Fruit fly (Drosophila melanogaster): ENCODE data around the gene CG43049.

CG43049 gene

DNA sequence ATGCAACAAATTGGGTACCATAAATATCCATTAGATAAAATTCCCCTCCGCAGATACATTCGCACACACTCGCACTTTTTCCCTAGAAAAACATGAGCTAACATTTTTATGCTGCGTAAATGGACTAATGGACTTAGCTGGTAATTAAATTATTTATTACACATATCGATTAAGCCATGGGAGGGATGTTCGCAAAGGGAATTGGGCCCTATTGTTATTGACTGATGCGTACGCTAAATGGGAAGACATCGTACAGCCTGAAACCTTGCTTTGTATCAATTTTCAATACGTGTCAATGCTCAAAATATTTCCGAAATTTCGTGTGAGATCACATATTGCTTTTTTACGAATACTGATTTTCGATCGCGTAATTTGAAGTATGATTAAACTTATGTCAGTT is at the start of gene CG43049:
Gene CG43049 (plus strand): TSS at position 301 of the 400 bp plus-strand sequence.
- TF ChIP-seq ttk (optimal IDR thresholded peaks at IDR 0.05) (no peak), insv (optimal IDR thresholded peaks at IDR 0.05) (no peak), Myc (optimal IDR thresholded peaks at IDR 0.05) (no peak), Sin3A (optimal IDR thresholded peaks at IDR 0.05) (no peak), h (optimal IDR thresholded peaks at IDR 0.05) (no peak), psq (optimal IDR thresholded peaks at IDR 0.05) (no peak)

DNA sequence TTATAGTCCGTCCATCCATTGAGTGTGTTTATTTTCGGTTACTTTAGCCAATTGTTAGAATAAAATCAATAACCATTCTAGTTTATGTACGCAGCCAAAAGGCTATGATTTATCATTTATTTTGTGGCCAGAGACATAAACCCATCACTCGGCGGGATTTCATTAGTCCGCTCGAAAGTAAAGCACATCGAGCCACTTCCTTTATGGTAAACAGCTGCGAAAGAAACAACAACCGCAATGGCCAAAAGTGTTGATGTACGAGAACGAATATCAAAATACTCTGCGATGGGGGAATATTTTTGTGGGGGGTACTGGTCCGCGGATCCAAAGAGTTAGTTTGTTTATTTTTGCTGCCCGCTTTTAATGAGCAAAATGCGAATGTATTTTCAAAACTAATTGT is 43.3 kb upstream of the CG43049 start:
- no peak for TF ChIP-seq Myc (optimal IDR thresholded peaks at IDR 0.05)
- no peak for TF ChIP-seq insv (optimal IDR thresholded peaks at IDR 0.05)
- no peak for TF ChIP-seq Sin3A (optimal IDR thresholded peaks at IDR 0.05)
- no peak for TF ChIP-seq h (optimal IDR thresholded peaks at IDR 0.05)
- no peak for TF ChIP-seq psq (optimal IDR thresholded peaks at IDR 0.05)
- TF ChIP-seq ttk (optimal IDR thresholded peaks at IDR 0.05) = no peak

DNA sequence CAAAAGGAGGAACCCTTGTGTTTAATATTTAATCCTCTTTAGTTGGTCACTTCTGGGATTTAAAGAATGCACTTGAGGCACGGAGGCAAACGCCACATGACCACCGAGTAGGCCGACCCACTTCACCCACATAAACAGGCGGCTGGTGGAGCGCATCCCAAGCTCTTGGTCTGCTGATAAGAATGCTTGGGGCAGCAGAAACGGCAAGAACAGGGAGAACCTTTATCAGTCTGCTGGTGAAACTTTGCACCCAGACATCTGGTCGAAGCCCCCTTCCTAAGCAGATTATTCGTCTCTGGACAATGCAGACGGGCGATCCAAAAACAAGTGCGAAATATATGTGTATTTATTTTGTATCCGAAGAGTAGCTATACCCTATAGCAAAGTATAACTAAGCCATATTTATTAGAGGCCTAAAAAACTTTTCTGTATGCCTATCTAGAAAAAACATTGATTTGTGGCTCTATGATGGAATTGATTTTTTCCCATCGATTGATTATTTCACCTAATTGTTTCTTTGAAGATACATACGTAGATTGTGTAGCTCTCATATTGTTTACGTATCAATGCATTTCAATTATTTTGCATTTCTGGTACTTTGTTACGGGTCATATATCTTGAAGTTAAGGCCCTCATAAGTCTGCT is 35.5 kb upstream of the CG43049 start:
- TF ChIP-seq h (optimal IDR thresholded peaks at IDR 0.05) (no peak), Sin3A (optimal IDR thresholded peaks at IDR 0.05) (no peak), Myc (optimal IDR thresholded peaks at IDR 0.05) (no peak), ttk (optimal IDR thresholded peaks at IDR 0.05) (no peak), psq (optimal IDR thresholded peaks at IDR 0.05) (no peak), insv (optimal IDR thresholded peaks at IDR 0.05) (no peak)

DNA sequence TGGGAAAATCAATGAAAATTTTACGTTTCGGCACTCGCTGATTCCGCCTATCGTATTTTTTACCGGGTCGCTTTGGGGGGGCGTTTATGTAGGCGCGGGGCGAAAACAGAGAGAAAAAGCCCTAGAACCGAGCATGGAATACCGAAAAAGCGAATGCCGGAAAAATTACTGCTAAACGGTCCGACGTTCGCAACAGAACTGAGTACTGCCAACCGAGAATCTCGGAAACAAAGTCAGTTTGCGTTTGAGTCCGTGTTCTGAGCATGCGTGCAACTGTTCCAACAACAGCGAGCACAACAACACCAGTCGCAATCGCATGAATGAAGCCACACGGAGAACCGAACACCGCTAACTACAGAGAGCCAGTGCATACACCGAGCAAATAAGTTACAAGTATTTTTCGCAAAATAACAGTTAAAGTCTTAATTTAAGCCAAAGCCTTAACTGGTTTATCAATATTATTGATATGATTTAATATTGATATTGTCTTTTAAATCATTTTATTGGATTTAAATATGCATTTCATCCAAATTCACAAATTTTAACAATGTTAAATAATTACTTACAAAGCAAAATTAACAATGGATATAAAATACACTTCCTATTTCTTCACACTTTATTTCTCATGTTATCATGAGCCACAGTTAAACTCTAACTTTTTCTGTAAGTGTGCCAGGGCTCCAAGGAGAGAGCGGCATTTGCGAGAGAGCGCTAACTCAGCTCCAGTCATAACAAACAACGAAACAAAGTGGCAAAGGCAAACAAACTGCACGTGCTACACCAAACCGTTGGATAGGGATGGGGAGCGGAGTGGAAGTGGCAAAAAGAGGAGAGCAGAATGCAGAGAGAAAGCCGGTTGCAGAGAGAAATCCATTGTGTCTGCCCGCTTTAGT is 34.4 kb upstream of the CG43049 start, which contains the start of gene CG3961:
Gene CG3961 (minus strand): TSS at position 201 of the 893 bp plus-strand sequence.
- TF ChIP-seq insv (optimal IDR thresholded peaks at IDR 0.05) = no peak
- no peak for TF ChIP-seq Myc (optimal IDR thresholded peaks at IDR 0.05)
- no peak for TF ChIP-seq Sin3A (optimal IDR thresholded peaks at IDR 0.05)
- no peak for TF ChIP-seq ttk (optimal IDR thresholded peaks at IDR 0.05)
- TF ChIP-seq psq (optimal IDR thresholded peaks at IDR 0.05) = no peak
- no peak for TF ChIP-seq h (optimal IDR thresholded peaks at IDR 0.05)

DNA sequence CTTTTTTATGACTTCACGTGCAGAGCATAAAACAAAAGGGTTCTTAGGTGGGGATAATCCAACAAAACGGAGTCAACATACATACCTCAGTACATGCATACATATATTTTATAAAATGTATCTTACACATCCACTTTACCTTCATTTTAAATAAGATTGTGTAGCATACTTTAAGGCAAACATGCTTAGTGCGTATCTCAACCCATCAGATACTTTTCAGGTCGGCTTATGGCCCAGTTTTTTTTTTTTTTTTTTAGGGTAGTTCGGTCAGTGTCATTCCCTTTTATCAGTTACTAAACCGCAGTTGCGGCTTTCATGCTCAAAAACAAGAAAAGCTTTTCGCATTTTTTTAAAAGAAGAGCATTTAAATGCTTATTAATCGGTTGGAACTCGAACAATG is 32.9 kb upstream of the CG43049 start, which contains the start of gene NijB:
Gene NijB (plus strand): TSS at position 398 of the 400 bp plus-strand sequence.
- no peak for TF ChIP-seq ttk (optimal IDR thresholded peaks at IDR 0.05)
- no peak for TF ChIP-seq Myc (optimal IDR thresholded peaks at IDR 0.05)

DNA sequence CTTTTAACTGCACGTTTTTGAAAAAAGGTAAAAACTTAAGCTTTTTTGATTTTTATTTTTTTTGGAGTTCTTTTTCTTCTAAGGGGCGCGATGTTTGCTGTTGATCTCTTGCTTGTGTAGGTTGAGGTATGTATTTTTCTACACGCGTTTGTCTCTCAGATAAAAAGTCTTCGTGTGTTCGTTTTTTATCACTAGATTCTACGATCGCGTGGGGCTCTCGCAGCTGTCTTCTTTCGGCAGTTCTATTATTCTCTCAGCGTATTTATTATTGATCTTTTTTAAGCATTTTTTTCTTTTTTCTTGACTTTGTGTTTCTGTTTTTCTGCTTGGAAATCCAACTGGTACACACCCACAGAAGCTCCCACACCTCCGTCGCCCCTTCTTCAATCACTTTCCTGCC is 29.8 kb upstream of the CG43049 start:
- no peak for TF ChIP-seq psq (optimal IDR thresholded peaks at IDR 0.05)
- no peak for TF ChIP-seq insv (optimal IDR thresholded peaks at IDR 0.05)
- TF ChIP-seq h (optimal IDR thresholded peaks at IDR 0.05) = no peak

DNA sequence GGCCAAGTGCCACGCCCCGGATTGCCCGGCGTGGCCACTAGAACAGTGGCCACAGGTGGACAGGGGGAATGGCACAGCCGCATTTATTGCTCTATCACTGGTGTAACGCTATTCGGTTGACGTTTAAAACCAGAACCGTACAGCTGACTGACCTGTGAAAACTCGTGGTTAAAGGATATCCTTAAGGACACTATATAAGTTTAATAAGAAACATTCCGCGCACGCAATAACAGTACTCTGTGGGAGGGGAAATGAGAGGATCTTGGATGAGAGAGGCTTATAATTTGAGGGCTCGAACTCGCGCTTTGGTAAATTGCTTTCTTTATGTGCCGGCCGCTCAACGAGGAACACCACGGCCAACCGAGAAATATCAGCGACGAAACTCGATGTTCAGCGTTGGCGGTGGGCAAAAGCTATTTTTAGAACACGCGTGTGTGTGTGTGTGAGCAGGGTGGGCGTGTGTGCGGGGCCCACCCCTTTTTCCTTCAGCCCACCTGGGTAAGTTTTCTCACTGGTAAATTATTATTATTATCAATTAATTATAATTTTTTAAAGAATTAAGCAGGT is 28.5 kb upstream of the CG43049 start:
- TF ChIP-seq Sin3A (optimal IDR thresholded peaks at IDR 0.05) (no peak), insv (optimal IDR thresholded peaks at IDR 0.05) (no peak), Myc (optimal IDR thresholded peaks at IDR 0.05) (no peak), psq (optimal IDR thresholded peaks at IDR 0.05) (no peak), h (optimal IDR thresholded peaks at IDR 0.05) (no peak), ttk (optimal IDR thresholded peaks at IDR 0.05) (no peak)

DNA sequence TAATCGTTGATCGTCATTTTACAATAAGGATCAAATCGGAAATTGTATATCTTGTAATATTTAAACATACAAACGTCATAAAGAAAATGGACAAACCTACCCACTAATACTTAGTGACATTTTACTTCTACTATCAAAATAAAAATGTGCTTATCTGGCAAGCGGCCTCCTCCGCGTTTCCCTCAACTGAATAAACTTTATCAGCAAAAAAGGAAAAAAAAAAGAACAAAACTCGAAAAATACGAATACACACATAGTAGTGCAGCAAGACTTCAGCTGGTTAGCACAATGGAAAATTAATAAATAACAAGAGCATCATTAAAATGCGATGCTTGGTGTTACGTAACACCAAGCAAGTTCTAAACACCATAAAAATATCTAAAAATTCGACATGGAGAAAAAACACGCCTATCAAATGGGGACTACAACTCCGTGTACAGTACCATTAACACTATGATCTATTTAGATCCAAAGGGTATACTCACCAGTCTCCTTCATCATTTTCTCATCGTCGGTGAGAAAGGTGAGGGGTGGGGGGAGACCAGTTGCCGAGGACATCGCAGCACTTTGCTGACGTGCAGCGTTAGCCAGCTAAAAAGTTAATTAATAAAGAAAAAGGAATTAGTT is 27.3 kb upstream of the CG43049 start:
- TF ChIP-seq Sin3A (optimal IDR thresholded peaks at IDR 0.05) = no peak
- TF ChIP-seq insv (optimal IDR thresholded peaks at IDR 0.05) = no peak
- TF ChIP-seq psq (optimal IDR thresholded peaks at IDR 0.05) = no peak
- no peak for TF ChIP-seq h (optimal IDR thresholded peaks at IDR 0.05)
- no peak for TF ChIP-seq Myc (optimal IDR thresholded peaks at IDR 0.05)
- TF ChIP-seq ttk (optimal IDR thresholded peaks at IDR 0.05) = no peak

DNA sequence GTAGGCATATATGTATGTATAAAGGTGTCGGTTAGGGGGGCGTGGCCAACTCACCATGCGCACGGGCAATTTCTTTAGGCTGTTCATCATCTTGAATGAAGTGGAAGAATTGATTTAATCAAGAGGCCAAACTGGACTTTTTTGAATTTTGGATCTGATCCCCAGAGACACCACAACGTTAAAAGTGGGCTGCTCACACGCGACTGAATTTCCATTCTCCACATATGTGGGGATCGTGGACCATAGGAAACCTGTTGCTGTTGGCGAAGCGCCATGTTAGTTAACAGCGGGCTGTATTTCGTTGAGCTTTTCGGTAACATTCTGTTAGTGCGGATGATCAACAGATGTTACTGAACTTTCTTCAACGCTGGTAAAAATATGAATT is 26.8 kb upstream of the CG43049 start, which contains the start of gene CG3902:
Gene CG3902 (minus strand): TSS at position 208 of the 385 bp plus-strand sequence.
- TF ChIP-seq Myc (optimal IDR thresholded peaks at IDR 0.05) = no peak
- no peak for TF ChIP-seq h (optimal IDR thresholded peaks at IDR 0.05)
- no peak for TF ChIP-seq ttk (optimal IDR thresholded peaks at IDR 0.05)
- TF ChIP-seq psq (optimal IDR thresholded peaks at IDR 0.05) = no peak
- no peak for TF ChIP-seq insv (optimal IDR thresholded peaks at IDR 0.05)
- no peak for TF ChIP-seq Sin3A (optimal IDR thresholded peaks at IDR 0.05)

DNA sequence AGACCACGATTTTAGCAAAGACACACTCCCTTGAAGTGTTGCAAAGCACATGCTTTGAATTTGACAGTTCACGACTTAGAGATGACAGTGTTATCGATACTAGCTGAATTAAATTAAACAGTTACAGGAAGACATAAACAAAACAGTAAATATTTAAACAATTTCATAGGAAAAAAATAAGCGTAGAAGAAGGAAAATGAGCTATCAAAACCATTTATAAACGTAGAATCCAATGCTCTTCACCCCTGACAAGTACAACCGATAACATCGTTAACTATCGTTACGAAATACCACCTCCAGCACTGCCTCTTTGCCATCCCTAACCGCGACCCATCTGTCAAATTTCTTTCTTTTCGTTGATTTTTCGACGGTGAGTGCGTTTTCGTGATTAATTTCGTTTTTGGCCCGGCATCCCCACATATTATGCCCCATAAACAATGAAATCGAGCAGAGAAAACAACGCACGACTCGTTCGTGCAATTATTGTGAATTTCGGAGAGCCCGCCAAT is 26.1 kb upstream of the CG43049 start, which contains the start of gene RpL26:
Gene RpL26 (plus strand): TSS at position 106 of the 509 bp plus-strand sequence.
- no peak for TF ChIP-seq Myc (optimal IDR thresholded peaks at IDR 0.05)
- TF ChIP-seq psq (optimal IDR thresholded peaks at IDR 0.05) = no peak
- no peak for TF ChIP-seq Sin3A (optimal IDR thresholded peaks at IDR 0.05)
- TF ChIP-seq ttk (optimal IDR thresholded peaks at IDR 0.05) = no peak
- TF ChIP-seq insv (optimal IDR thresholded peaks at IDR 0.05) = no peak
- no peak for TF ChIP-seq h (optimal IDR thresholded peaks at IDR 0.05)

DNA sequence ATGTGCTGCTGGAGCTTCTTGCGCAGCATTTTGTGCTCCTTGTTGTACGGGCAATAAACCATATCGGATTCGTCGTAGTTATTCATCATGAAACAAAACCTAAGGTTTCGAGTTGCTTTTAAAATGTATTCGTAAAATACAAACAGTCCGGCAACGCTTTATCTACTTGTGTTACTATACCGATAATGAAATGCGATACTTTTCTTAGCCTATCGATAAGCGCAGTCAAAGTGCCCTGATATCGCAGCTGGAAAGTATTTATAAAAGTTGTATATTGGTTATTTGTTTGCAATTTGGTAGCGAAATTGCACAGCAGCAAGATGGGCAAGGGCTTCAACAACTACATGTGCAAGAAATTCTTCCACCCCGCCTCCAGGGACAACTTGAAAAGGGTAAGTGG is 23.5 kb upstream of the CG43049 start, which contains the start of the genes arx and CG6843:
Gene arx (minus strand): TSS at position 144 of the 400 bp plus-strand sequence.
Gene CG6843 (plus strand): TSS at position 184 of the 400 bp plus-strand sequence.
- TF ChIP-seq Sin3A (optimal IDR thresholded peaks at IDR 0.05) (no peak), psq (optimal IDR thresholded peaks at IDR 0.05) (no peak), Myc (optimal IDR thresholded peaks at IDR 0.05) (no peak), h (optimal IDR thresholded peaks at IDR 0.05) (no peak), insv (optimal IDR thresholded peaks at IDR 0.05) (no peak), ttk (optimal IDR thresholded peaks at IDR 0.05) (no peak)
